Worm (Caenorhabditis elegans) whole organism, midembryonic: ENCODE measurements around the gene F41G3.3.

ENCODE experiments used
- T22C8.4 ChIP-seq: fragments of 200-800 bp; sonication (Bioruptor generic); IDR thresholded peaks from 2 replicates; pipeline ENCODE4 v1.3.6; 2022; ENCODE audit warnings: missing genetic modification characterization, missing compliant biosample characterization
- cog-1 ChIP-seq: sonication (generic microtip); optimal IDR thresholded peaks from 2 replicates; lab custom pipeline; 2016; ENCODE audit warnings: missing genetic modification characterization, missing compliant biosample characterization
- flt-1 ChIP-seq: fragments of 200-800 bp; sonication (Bioruptor generic); IDR thresholded peaks from 2 replicates; pipeline ENCODE4 v1.3.6; 2022; ENCODE audit warnings: missing genetic modification characterization, missing compliant biosample characterization
- klf-2 ChIP-seq: fragments of 200-800 bp; sonication (Bioruptor generic); conservative IDR thresholded peaks from 2 replicates; pipeline ENCODE4 v1.3.6; 2022; ENCODE audit warnings: missing genetic modification reagents, missing genetic modification characterization, missing compliant biosample characterization
- med-1 ChIP-seq: sonication (generic microtip); optimal IDR thresholded peaks from 2 replicates; lab custom pipeline; 2017; ENCODE audit warnings: missing genetic modification characterization, mild to moderate bottlenecking, missing compliant biosample characterization, antibody characterized with exemption, missing genetic modification reagents; ENCODE audit not compliant: insufficient read depth
- ref-1 ChIP-seq: fragments of 200-800 bp; sonication (Bioruptor generic); conservative IDR thresholded peaks from 2 replicates; pipeline ENCODE4 v1.3.6; 2022; ENCODE audit warnings: missing genetic modification reagents, missing genetic modification characterization, missing compliant biosample characterization
- tab-1 ChIP-seq: fragments of 200-800 bp; sonication (Bioruptor generic); IDR thresholded peaks from 2 replicates; pipeline ENCODE4 v1.3.6; 2022; ENCODE audit warnings: missing genetic modification characterization, missing compliant biosample characterization
- ztf-23 ChIP-seq: fragments of 200-800 bp; sonication (Bioruptor generic); IDR thresholded peaks from 2 replicates; pipeline ENCODE4 v1.3.6; 2022; ENCODE audit warnings: missing genetic modification reagents, missing genetic modification characterization, missing compliant biosample characterization
- ztf-29 ChIP-seq: fragments of 200-800 bp; sonication (Bioruptor generic); IDR thresholded peaks from 2 replicates; pipeline ENCODE4 v1.3.6; 2022; ENCODE audit warnings: missing genetic modification reagents, missing genetic modification characterization, missing compliant biosample characterization

ce11 chrII:6744648-6745047 is 11.7 kb upstream of the F41G3.3 start, which contains the start of gene ins-15:
- no peak for TF ChIP-seq cog-1 (tag; lab: Kevin White, UChicago)
- TF ChIP-seq flt-1 (GFP tag; lab: Robert Waterston, UW) = no peak
- TF ChIP-seq klf-2 (GFP tag; lab: Robert Waterston, UW) = no peak
- TF ChIP-seq med-1 = no peak
- TF ChIP-seq ztf-29 (GFP tag; lab: Robert Waterston, UW) = no peak
- no peak for TF ChIP-seq ztf-23
- TF ChIP-seq tab-1 (GFP tag; lab: Robert Waterston, UW) = no peak
- no peak for TF ChIP-seq T22C8.4
- TF ChIP-seq ref-1 (GFP tag; lab: Robert Waterston, UW) = no peak
